Worm (Caenorhabditis elegans) whole organism, L2 larva: ENCODE measurements around the gene F22B7.1.

Source experiments
- ceh-16 ChIP-seq: fragments of 150-350 bp; optimal IDR thresholded peaks from 2 replicates; lab custom pipeline; 2014; ENCODE audit warnings: missing biosample characterization, missing genetic modification characterization
- elt-1 ChIP-seq: fragments of 150-350 bp; optimal IDR thresholded peaks from 2 replicates; lab custom pipeline; 2014; ENCODE audit warnings: missing biosample characterization, missing genetic modification characterization
- elt-3 ChIP-seq: sonication (generic microtip); optimal IDR thresholded peaks from 2 replicates; lab custom pipeline; 2017; ENCODE audit warnings: missing biosample characterization, missing genetic modification characterization
- mdl-1 ChIP-seq, 2 experiments: fragments of 150-350 bp in 1 of 2; sonication (generic microtip) in 1 of 2; optimal IDR thresholded peaks; 2 replicates each; lab custom pipeline; 2017; ENCODE audit warnings: missing biosample characterization in 2 of 2, missing genetic modification characterization in 2 of 2
- nhr-10 ChIP-seq: sonication (generic microtip); optimal IDR thresholded peaks from 2 replicates; lab custom pipeline; 2017; ENCODE audit warnings: missing biosample characterization, missing genetic modification characterization

ce11 chrIII:8710310-8710709, 45.2 kb downstream of the F22B7.1 start, which contains the start of gene B0303.11:
- TF ChIP-seq elt-1 (no peak), mdl-1 (tag; optimal IDR thresholded peaks at IDR 0.05; lab: Kevin White, UChicago) (no peak), nhr-10 (no peak), ceh-16 (tag; lab: Kevin White, UChicago) (no peak), elt-3 (no peak)
